Fruit fly (Drosophila melanogaster) whole organism, wandering third instar larva: ENCODE results near the gene CheA86a.

Source experiments
- Abd-B ChIP-seq: fragments of >200 bp; optimal IDR thresholded peaks from 2 replicates; lab custom pipeline; 2017; ENCODE audit warnings: missing biosample characterization, missing genetic modification characterization
- CG32264 ChIP-seq: fragments of 200-800 bp; sonication (Bioruptor generic); optimal IDR thresholded peaks from 2 replicates; lab custom pipeline; 2016; ENCODE audit warnings: missing biosample characterization, missing genetic modification characterization
- CG9705 ChIP-seq: fragments of 200-800 bp; sonication (Bioruptor generic); optimal IDR thresholded peaks from 2 replicates; lab custom pipeline; 2018; ENCODE audit warnings: missing biosample characterization, mild to moderate bottlenecking, missing genetic modification characterization
- CrebA ChIP-seq: fragments of 200-800 bp; sonication (Bioruptor generic); optimal IDR thresholded peaks from 2 replicates; lab custom pipeline; 2016; ENCODE audit warnings: missing biosample characterization, mild to moderate bottlenecking, missing genetic modification characterization, borderline replicate concordance
- Dfd ChIP-seq: fragments of >200 bp; optimal IDR thresholded peaks from 2 replicates; lab custom pipeline; 2017; ENCODE audit warnings: missing biosample characterization, missing genetic modification characterization
- Dif ChIP-seq: fragments of 200-275, 200-300 bp; sonication (Bioruptor generic); optimal IDR thresholded peaks from 2 replicates; lab custom pipeline; 2018; ENCODE audit warnings: missing biosample characterization, missing genetic modification characterization; ENCODE audit not compliant: partially characterized antibody
- GATAd ChIP-seq: sonication (Bioruptor generic); optimal IDR thresholded peaks from 2 replicates; lab custom pipeline; 2016; ENCODE audit warnings: missing biosample characterization, missing genetic modification characterization
- HLH106 ChIP-seq: fragments of 200-800 bp; optimal IDR thresholded peaks from 3 replicates; lab custom pipeline; 2019; ENCODE audit warnings: missing biosample characterization, mild to moderate bottlenecking, missing genetic modification characterization, moderate library complexity
- Hnf4 ChIP-seq: fragments of 200-800 bp; sonication (Bioruptor generic); optimal IDR thresholded peaks from 2 replicates; lab custom pipeline; 2016; ENCODE audit warnings: missing biosample characterization, mild to moderate bottlenecking, missing genetic modification characterization
- Hr78 ChIP-seq: fragments of >200 bp; optimal IDR thresholded peaks from 2 replicates; lab custom pipeline; 2017; ENCODE audit warnings: missing biosample characterization, missing genetic modification characterization
- Mio ChIP-seq: sonication (Bioruptor generic); optimal IDR thresholded peaks from 2 replicates; lab custom pipeline; 2016; ENCODE audit warnings: missing biosample characterization, missing genetic modification characterization
- Myc ChIP-seq: fragments of >200 bp; optimal IDR thresholded peaks from 2 replicates; lab custom pipeline; 2017
- OdsH ChIP-seq: fragments of 200-800 bp; sonication (Bioruptor generic); optimal IDR thresholded peaks from 2 replicates; lab custom pipeline; 2016; ENCODE audit warnings: missing biosample characterization, mild to moderate bottlenecking, missing genetic modification characterization
- Rel ChIP-seq, 2 experiments: fragments of 200-800 bp; sonication (Bioruptor generic) in 1 of 2; optimal IDR thresholded peaks; 2 replicates in 1 of 2; 3 replicates in 1 of 2; lab custom pipeline; 2016 to 2019; ENCODE audit warnings: mild to moderate bottlenecking in 2 of 2, missing biosample characterization in 2 of 2, missing genetic modification characterization in 2 of 2, moderate library complexity in 1 of 2
- Sp1 ChIP-seq: fragments of 200-800 bp; sonication (Bioruptor generic); optimal IDR thresholded peaks from 3 replicates; lab custom pipeline; 2019; ENCODE audit warnings: missing biosample characterization, mild to moderate bottlenecking, missing genetic modification characterization, moderate library complexity
- brk ChIP-seq: fragments of 200-800 bp; sonication (Bioruptor generic); optimal IDR thresholded peaks from 2 replicates; lab custom pipeline; 2016; ENCODE audit warnings: missing biosample characterization, mild to moderate bottlenecking, missing genetic modification characterization
- dmrt93B ChIP-seq: fragments of 200-800 bp; sonication (Bioruptor generic); optimal IDR thresholded peaks from 2 replicates; lab custom pipeline; 2018; ENCODE audit warnings: missing biosample characterization, mild to moderate bottlenecking, missing genetic modification characterization
- dsf ChIP-seq: sonication (Bioruptor generic); optimal IDR thresholded peaks from 2 replicates; lab custom pipeline; 2016; ENCODE audit warnings: missing biosample characterization, missing genetic modification characterization, borderline replicate concordance
- ey ChIP-seq: fragments of 200-800 bp; sonication (Bioruptor generic); optimal IDR thresholded peaks from 2 replicates; lab custom pipeline; 2016; ENCODE audit warnings: missing biosample characterization, missing genetic modification characterization
- foxo ChIP-seq, 2 experiments: fragments of 200-800 bp; sonication (Bioruptor generic); optimal IDR thresholded peaks; 2 replicates in 1 of 2; 3 replicates in 1 of 2; lab custom pipeline; 2016 to 2017; ENCODE audit warnings: missing biosample characterization in 2 of 2, missing genetic modification characterization in 2 of 2
- fru ChIP-seq: fragments of 200-800 bp; sonication (Bioruptor generic); optimal IDR thresholded peaks from 3 replicates; lab custom pipeline; 2016; ENCODE audit warnings: missing biosample characterization, mild to moderate bottlenecking, missing genetic modification characterization
- pan ChIP-seq: fragments of >200 bp; optimal IDR thresholded peaks from 2 replicates; lab custom pipeline; 2017
- psq ChIP-seq: fragments of 200-800 bp; sonication (Bioruptor generic); optimal IDR thresholded peaks from 3 replicates; lab custom pipeline; 2017; ENCODE audit warnings: missing biosample characterization, mild to moderate bottlenecking, missing genetic modification characterization, moderate library complexity
- rgr ChIP-seq: fragments of 200-800 bp; sonication (Bioruptor generic); optimal IDR thresholded peaks from 3 replicates; lab custom pipeline; 2016; ENCODE audit warnings: missing biosample characterization, mild to moderate bottlenecking, missing genetic modification characterization
- sage ChIP-seq: fragments of 200-800 bp; sonication (Bioruptor generic); optimal IDR thresholded peaks from 2 replicates; lab custom pipeline; 2016; ENCODE audit warnings: missing biosample characterization, mild to moderate bottlenecking, missing genetic modification characterization
- sv ChIP-seq: fragments of 200-800 bp; sonication (Bioruptor generic); optimal IDR thresholded peaks from 3 replicates; lab custom pipeline; 2016; ENCODE audit warnings: missing biosample characterization, missing genetic modification characterization
- tai ChIP-seq: sonication (Bioruptor generic); optimal IDR thresholded peaks from 2 replicates; lab custom pipeline; 2016; ENCODE audit warnings: missing biosample characterization, missing genetic modification characterization
- usp ChIP-seq: fragments of >200 bp; optimal IDR thresholded peaks from 2 replicates; lab custom pipeline; 2017; ENCODE audit warnings: missing biosample characterization, missing genetic modification characterization
- woc ChIP-seq: sonication (Bioruptor generic); optimal IDR thresholded peaks from 2 replicates; lab custom pipeline; 2016; ENCODE audit warnings: missing biosample characterization, mild to moderate bottlenecking, missing genetic modification characterization

Gene CheA86a

DNA sequence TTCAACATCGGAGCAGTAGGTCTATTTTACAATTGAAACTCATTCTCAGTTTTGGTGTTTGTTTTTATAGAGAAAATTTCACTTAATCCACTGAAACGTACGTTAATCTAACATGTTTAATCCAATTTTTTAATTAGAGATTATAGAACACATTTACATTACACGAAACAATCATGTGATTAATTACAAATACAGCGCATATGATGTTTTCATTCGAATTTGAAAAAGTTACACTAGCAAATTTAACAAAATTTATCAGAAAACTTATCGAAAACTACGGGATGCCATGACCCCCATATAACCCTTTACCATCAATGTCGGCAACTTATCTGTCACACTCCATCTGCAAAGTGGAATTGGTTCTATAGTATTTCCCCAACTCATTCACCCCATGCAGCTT is at the start of gene CheA86a:
Gene CheA86a, minus strand, starts transcription at position 101 of the 400 bp plus-strand sequence.
- TF ChIP-seq Rel (GFP tag; optimal IDR thresholded peaks at IDR 0.05; lab: Kevin White, UChicago) (no peak), Rel (tag; optimal IDR thresholded peaks at IDR 0.05; lab: Kevin White, UChicago) (no peak), CrebA (GFP tag; lab: Kevin White, UChicago) (no peak), HLH106 (tag; lab: Kevin White, UChicago) (no peak), CG32264 (GFP tag; lab: Kevin White, UChicago) (no peak), dsf (GFP tag; lab: Kevin White, UChicago) (no peak), tai (GFP tag; lab: Kevin White, UChicago) (no peak), foxo (GFP tag; optimal IDR thresholded peaks at IDR 0.05; lab: Kevin White, UChicago) (no peak), rgr (no peak)

DNA sequence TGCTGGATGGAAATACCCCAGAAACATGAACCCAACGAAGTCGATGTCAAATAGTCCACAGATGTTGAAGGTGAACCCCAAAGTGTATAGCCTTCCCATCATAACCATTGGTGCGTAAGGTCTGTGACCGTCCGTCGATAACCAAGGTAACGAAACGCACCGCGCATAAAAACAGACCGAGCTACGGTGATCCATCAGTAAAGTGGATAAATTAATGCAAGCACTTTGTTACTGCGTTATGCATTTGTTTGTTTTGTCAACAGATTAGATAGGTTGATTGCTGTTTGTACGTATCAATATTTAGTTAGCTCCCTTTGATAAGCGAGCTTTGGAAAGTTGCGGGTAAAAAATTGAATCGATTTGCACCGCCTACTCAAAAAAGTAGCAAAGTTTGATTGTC is 33.3 kb upstream of the CheA86a start:
- TF ChIP-seq Dfd (GFP tag; lab: Kevin White, UChicago), result no peak
- TF ChIP-seq dsf (GFP tag; lab: Kevin White, UChicago), result no peak
- no peak for TF ChIP-seq foxo (GFP tag; optimal IDR thresholded peaks at IDR 0.05; lab: Kevin White, UChicago)
- no peak for TF ChIP-seq ey
- TF ChIP-seq Mio (GFP tag; lab: Kevin White, UChicago), result no peak
- TF ChIP-seq GATAd (GFP tag; lab: Kevin White, UChicago), result no peak
- no peak for TF ChIP-seq pan (lab: Kevin White, UChicago)
- no peak for TF ChIP-seq tai (GFP tag; lab: Kevin White, UChicago)
- no peak for TF ChIP-seq CrebA (GFP tag; lab: Kevin White, UChicago)
- no peak for TF ChIP-seq sage (GFP tag; lab: Kevin White, UChicago)
- TF ChIP-seq CG32264 (GFP tag; lab: Kevin White, UChicago), result no peak
- TF ChIP-seq Abd-B (GFP tag; lab: Kevin White, UChicago), result no peak
- no peak for TF ChIP-seq psq
- TF ChIP-seq Hnf4 (GFP tag; lab: Kevin White, UChicago), result no peak
- TF ChIP-seq dmrt93B, result no peak

DNA sequence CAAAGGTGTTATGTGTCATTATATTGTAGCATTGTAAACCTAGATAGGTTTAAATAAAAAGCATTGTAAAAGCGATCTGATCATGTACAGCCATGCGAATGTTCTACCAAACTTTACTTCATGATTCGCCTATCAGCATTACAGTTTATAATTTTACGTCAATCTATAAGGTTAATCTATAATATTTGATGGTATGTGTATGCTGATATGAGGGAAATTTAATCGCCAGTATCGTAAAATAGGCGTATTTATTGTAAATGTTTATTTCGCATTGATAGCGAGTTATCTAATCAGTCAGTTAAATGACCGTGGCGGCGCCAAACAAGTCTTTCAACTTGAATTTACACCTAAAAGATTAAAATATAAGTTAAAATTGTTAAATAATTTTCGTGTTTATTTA is 32.5 kb upstream of the CheA86a start:
- no peak for TF ChIP-seq fru (GFP tag; lab: Kevin White, UChicago)
- TF ChIP-seq CG32264 (GFP tag; lab: Kevin White, UChicago), result no peak
- TF ChIP-seq CG9705 (GFP tag; lab: Kevin White, UChicago), result no peak
- TF ChIP-seq foxo (GFP tag; optimal IDR thresholded peaks at IDR 0.05; lab: Kevin White, UChicago), result no peak

DNA sequence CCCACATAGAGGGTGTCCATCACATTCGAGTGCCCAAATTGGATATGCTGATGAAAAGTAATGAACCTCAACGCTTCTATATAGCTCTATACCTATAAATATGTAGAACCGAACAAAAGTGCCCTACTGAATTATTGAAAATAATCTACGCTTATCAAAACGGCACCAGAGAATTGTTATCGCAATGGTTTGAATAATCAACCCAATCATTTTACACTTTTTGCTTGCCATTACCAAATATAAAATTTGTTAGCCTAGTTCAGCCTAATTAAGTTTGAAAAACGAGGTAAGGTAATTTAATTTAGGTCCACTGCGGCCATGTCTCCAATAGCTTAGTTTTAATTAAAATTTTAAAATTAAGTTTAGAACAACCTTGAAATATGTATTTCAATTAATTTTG is 30.7 kb upstream of the CheA86a start:
- TF ChIP-seq brk (GFP tag; lab: Kevin White, UChicago) (no peak), HLH106 (tag; lab: Kevin White, UChicago) (no peak), dmrt93B (no peak), sage (GFP tag; lab: Kevin White, UChicago) (no peak), Sp1 (GFP tag; lab: Kevin White, UChicago) (no peak), Dif (no peak), Myc (no peak), Hr78 (GFP tag; lab: Kevin White, UChicago) (no peak), Rel (GFP tag; optimal IDR thresholded peaks at IDR 0.05; lab: Kevin White, UChicago) (no peak), Rel (tag; optimal IDR thresholded peaks at IDR 0.05; lab: Kevin White, UChicago) (no peak), foxo (GFP tag; optimal IDR thresholded peaks at IDR 0.05; lab: Kevin White, UChicago) (no peak), Dfd (GFP tag; lab: Kevin White, UChicago) (no peak), usp (no peak), CG9705 (GFP tag; lab: Kevin White, UChicago) (no peak), pan (lab: Kevin White, UChicago) (no peak), woc (GFP tag; lab: Kevin White, UChicago) (no peak), OdsH (no peak)
- TF ChIP-seq, all 38 proteins: peak for 0

DNA sequence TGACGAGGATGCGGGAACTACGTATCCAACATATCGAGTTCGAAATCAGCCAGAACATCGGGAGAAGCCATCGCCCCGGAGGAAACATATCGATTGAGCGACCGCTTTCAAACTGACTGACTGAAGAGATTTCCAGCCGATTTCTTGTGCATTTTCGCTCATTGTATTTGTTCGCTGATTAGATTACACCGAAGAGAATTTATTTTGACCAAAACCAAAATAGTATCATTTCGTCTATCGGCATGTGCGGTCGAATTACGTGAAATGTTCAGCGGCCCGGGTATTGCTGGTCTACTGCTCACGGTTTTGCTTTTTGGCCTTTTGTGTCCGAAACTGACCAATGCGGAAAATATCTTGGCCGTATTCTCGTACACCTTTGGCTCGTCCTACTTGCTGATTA is 30.3 kb upstream of the CheA86a start, which contains the start of the genes Ugt304A1 and Ugt303A1:
Gene Ugt304A1, minus strand, starts transcription at position 101 of the 400 bp plus-strand sequence.
Gene Ugt303A1, plus strand, starts transcription at position 222 of the 400 bp plus-strand sequence.
- TF ChIP-seq sage (GFP tag; lab: Kevin White, UChicago) (no peak), Mio (GFP tag; lab: Kevin White, UChicago) (no peak), dsf (GFP tag; lab: Kevin White, UChicago) (no peak), Hnf4 (GFP tag; lab: Kevin White, UChicago) (no peak), sv (GFP tag; lab: Kevin White, UChicago) (no peak), Abd-B (GFP tag; lab: Kevin White, UChicago) (no peak), CG32264 (GFP tag; lab: Kevin White, UChicago) (no peak), Myc (no peak), psq (no peak)
- TF ChIP-seq, all 38 proteins: peak for 0
